Worm (Caenorhabditis elegans): ENCODE data around the gene lgc-41.

- TF ChIP-seq hmg-4 (GFP tag; optimal IDR thresholded peaks at IDR 0.05): no peak
- TF ChIP-seq ama-1 (optimal IDR thresholded peaks at IDR 0.05): no peak
- no peak for TF ChIP-seq B0310.2 (tag; optimal IDR thresholded peaks at IDR 0.05)
Observed at ce11 chrX:10437421-10437820, 16.6 kb upstream of the lgc-41 start.

Data from whole organism, early embryonic.